Fruit fly (Drosophila melanogaster) whole organism, embryonic: ENCODE results near the gene Nthl1.

Source experiments
- Abd-B ChIP-seq: fragments of 200-800 bp; sonication (Bioruptor generic); optimal IDR thresholded peaks from 2 replicates; lab custom pipeline; 2018; ENCODE audit warnings: missing biosample characterization, mild to moderate bottlenecking, missing genetic modification characterization, moderate library complexity
- CG12942 ChIP-seq: fragments of 200-800 bp; sonication (Bioruptor generic); optimal IDR thresholded peaks from 3 replicates; lab custom pipeline; 2016; ENCODE audit warnings: missing biosample characterization, missing genetic modification characterization
- CG17328 ChIP-seq: fragments of 200-800 bp; sonication (Bioruptor generic); IDR thresholded peaks from 2 replicates; pipeline ENCODE4 v1.3.6; 2022; ENCODE audit warnings: missing biosample characterization, missing genetic modification characterization
- CG17829 ChIP-seq: fragments of 200-800 bp; optimal IDR thresholded peaks from 2 replicates; lab custom pipeline; 2019; ENCODE audit warnings: missing biosample characterization, mild to moderate bottlenecking, missing genetic modification characterization, moderate library complexity
- CG18262 ChIP-seq: fragments of 200-800 bp; optimal IDR thresholded peaks from 3 replicates; lab custom pipeline; 2019; ENCODE audit warnings: missing biosample characterization, mild to moderate bottlenecking, missing genetic modification characterization, moderate library complexity
- CG2116 ChIP-seq: fragments of 200-800 bp; sonication (Bioruptor generic); optimal IDR thresholded peaks from 3 replicates; lab custom pipeline; 2018; ENCODE audit warnings: missing biosample characterization, mild to moderate bottlenecking, missing genetic modification characterization
- CG30403 ChIP-seq: fragments of 200-800 bp; sonication (Bioruptor generic); optimal IDR thresholded peaks from 3 replicates; lab custom pipeline; 2016; ENCODE audit warnings: missing biosample characterization, missing genetic modification characterization
- CG3163 ChIP-seq: fragments of 200-800 bp; sonication (Bioruptor generic); optimal IDR thresholded peaks from 3 replicates; lab custom pipeline; 2016; ENCODE audit warnings: missing biosample characterization, missing genetic modification characterization
- CG3995 ChIP-seq: fragments of 200-800 bp; sonication (Bioruptor generic); optimal IDR thresholded peaks from 3 replicates; lab custom pipeline; 2016; ENCODE audit warnings: missing biosample characterization, missing genetic modification characterization
- CG4404 ChIP-seq: fragments of 200-800 bp; sonication (Bioruptor generic); IDR thresholded peaks from 2 replicates; pipeline ENCODE4 v1.3.6; 2022; ENCODE audit warnings: missing biosample characterization, missing genetic modification characterization
- CG5180 ChIP-seq: fragments of 200-800 bp; sonication (Bioruptor generic); optimal IDR thresholded peaks from 3 replicates; lab custom pipeline; 2017; ENCODE audit warnings: missing biosample characterization, missing genetic modification characterization, mild to moderate bottlenecking, moderate library complexity, missing genetic modification reagents
- CG7928 ChIP-seq: fragments of 200-800 bp; sonication (Bioruptor generic); optimal IDR thresholded peaks from 2 replicates; lab custom pipeline; 2017; ENCODE audit warnings: missing biosample characterization, mild to moderate bottlenecking, missing genetic modification characterization
- CG8281 ChIP-seq: fragments of 200-800 bp; sonication (Bioruptor generic); optimal IDR thresholded peaks from 2 replicates; lab custom pipeline; 2018; ENCODE audit warnings: missing biosample characterization, mild to moderate bottlenecking, missing genetic modification characterization, moderate library complexity
- CG8290 ChIP-seq, 3 experiments: fragments of 200-800 bp; sonication (Bioruptor generic); optimal IDR thresholded peaks; 2 replicates each; lab custom pipeline; 2016 to 2019; ENCODE audit warnings: missing biosample characterization in 3 of 3, missing genetic modification characterization in 3 of 3, mild to moderate bottlenecking in 2 of 3, moderate library complexity in 1 of 3
- CG9609 ChIP-seq: fragments of 200-800 bp; sonication (Bioruptor generic); optimal IDR thresholded peaks from 3 replicates; lab custom pipeline; 2016; ENCODE audit warnings: missing biosample characterization, missing genetic modification characterization
- CrebB ChIP-seq: fragments of 200-800 bp; sonication (Bioruptor generic); optimal IDR thresholded peaks from 3 replicates; lab custom pipeline; 2018; ENCODE audit warnings: missing biosample characterization, mild to moderate bottlenecking, missing genetic modification characterization
- Hmr ChIP-seq: fragments of 200-800 bp; sonication (Bioruptor generic); optimal IDR thresholded peaks from 3 replicates; lab custom pipeline; 2017; ENCODE audit warnings: mild to moderate bottlenecking, missing biosample characterization, missing genetic modification reagents, missing genetic modification characterization
- Hr3 ChIP-seq: fragments of 200-800 bp; sonication (Bioruptor generic); optimal IDR thresholded peaks from 3 replicates; lab custom pipeline; 2016; ENCODE audit warnings: missing biosample characterization, missing genetic modification characterization
- Lpt ChIP-seq: fragments of >200 bp; optimal IDR thresholded peaks from 2 replicates; lab custom pipeline; 2018; ENCODE audit warnings: missing biosample characterization, missing genetic modification characterization
- NK7.1 ChIP-seq: fragments of 200-800 bp; sonication (Bioruptor generic); optimal IDR thresholded peaks from 3 replicates; lab custom pipeline; 2016; ENCODE audit warnings: missing biosample characterization, missing genetic modification characterization
- Nf-YC ChIP-seq: fragments of 200-800 bp; optimal IDR thresholded peaks from 3 replicates; lab custom pipeline; 2019; ENCODE audit warnings: missing biosample characterization, mild to moderate bottlenecking, missing genetic modification characterization, moderate library complexity
- PHDP ChIP-seq: fragments of 200-800 bp; sonication (Bioruptor generic); optimal IDR thresholded peaks from 3 replicates; lab custom pipeline; 2018; ENCODE audit warnings: missing biosample characterization, mild to moderate bottlenecking, missing genetic modification characterization, moderate library complexity
- Pdp1 ChIP-seq, 2 experiments: fragments of 200-800 bp; sonication (Bioruptor generic); optimal IDR thresholded peaks; 3 replicates each; lab custom pipeline; 2016; ENCODE audit warnings: missing biosample characterization in 2 of 2, missing genetic modification characterization in 2 of 2, mild to moderate bottlenecking in 1 of 2, moderate library complexity in 1 of 2
- Stat92E ChIP-seq, 3 experiments: fragments of >200 bp in 2 of 3; fragments of 200-800 bp in 1 of 3; sonication (Bioruptor generic) in 1 of 3; optimal IDR thresholded peaks; 2 replicates each; lab custom pipeline; 2017 to 2019; ENCODE audit warnings: missing biosample characterization in 3 of 3, missing genetic modification characterization in 3 of 3, mild to moderate bottlenecking in 1 of 3, moderate library complexity in 1 of 3
- Vsx1 ChIP-seq: fragments of 200-800 bp; sonication (Bioruptor generic); optimal IDR thresholded peaks from 2 replicates; lab custom pipeline; 2017; ENCODE audit warnings: missing biosample characterization, mild to moderate bottlenecking, missing genetic modification characterization, missing genetic modification reagents
- cas ChIP-seq: fragments of 200-800 bp; sonication (Bioruptor generic); IDR thresholded peaks from 2 replicates; pipeline ENCODE4 v1.3.6; 2022; ENCODE audit warnings: missing biosample characterization, missing genetic modification characterization
- crp ChIP-seq, 2 experiments: fragments of 200-800 bp; sonication (Bioruptor generic); optimal IDR thresholded peaks; 2 replicates in 1 of 2; 3 replicates in 1 of 2; lab custom pipeline; 2017; ENCODE audit warnings: missing biosample characterization in 2 of 2, missing genetic modification characterization in 2 of 2, mild to moderate bottlenecking in 1 of 2, moderate library complexity in 1 of 2
- dati ChIP-seq: fragments of 200-800 bp; sonication (Bioruptor generic); IDR thresholded peaks from 2 replicates; pipeline ENCODE4 v1.3.6; 2022; ENCODE audit warnings: missing biosample characterization, missing genetic modification characterization
- disco-r ChIP-seq: fragments of 200-800 bp; sonication (Bioruptor generic); optimal IDR thresholded peaks from 2 replicates; lab custom pipeline; 2016; ENCODE audit warnings: missing biosample characterization, missing genetic modification characterization
- exex ChIP-seq: fragments of 200-800 bp; sonication (Bioruptor generic); optimal IDR thresholded peaks from 4 replicates; lab custom pipeline; 2018; ENCODE audit warnings: missing biosample characterization, mild to moderate bottlenecking, missing genetic modification characterization, moderate library complexity
- fru ChIP-seq: fragments of >200 bp; optimal IDR thresholded peaks from 2 replicates; lab custom pipeline; 2017
- gce ChIP-seq: fragments of 200-800 bp; sonication (Bioruptor generic); IDR thresholded peaks from 3 replicates; pipeline ENCODE4 v1.3.6; 2022; ENCODE audit warnings: missing biosample characterization, missing genetic modification characterization
- grn ChIP-seq: fragments of 200-800 bp; sonication (Bioruptor generic); optimal IDR thresholded peaks from 3 replicates; lab custom pipeline; 2017; ENCODE audit warnings: missing biosample characterization, missing genetic modification characterization
- gro ChIP-seq: fragments of 200-800 bp; sonication (Bioruptor generic); optimal IDR thresholded peaks from 2 replicates; lab custom pipeline; 2016; ENCODE audit warnings: missing biosample characterization, missing genetic modification characterization
- ham ChIP-seq: fragments of 200-800 bp; sonication (Bioruptor generic); IDR thresholded peaks from 2 replicates; pipeline ENCODE4 v1.3.6; 2022; ENCODE audit warnings: missing biosample characterization, missing genetic modification characterization
- mld ChIP-seq: fragments of 200-800 bp; sonication (Bioruptor generic); IDR thresholded peaks from 3 replicates; pipeline ENCODE4 v1.3.6; 2022; ENCODE audit warnings: missing biosample characterization, missing genetic modification characterization; ENCODE audit not compliant: partially characterized antibody
- nau ChIP-seq: fragments of 200-800 bp; sonication (Bioruptor generic); optimal IDR thresholded peaks from 3 replicates; lab custom pipeline; 2017; ENCODE audit warnings: missing biosample characterization, mild to moderate bottlenecking, missing genetic modification characterization, missing genetic modification reagents
- nom ChIP-seq: fragments of 200-800 bp; sonication (Bioruptor generic); optimal IDR thresholded peaks from 2 replicates; lab custom pipeline; 2017; ENCODE audit warnings: missing biosample characterization, missing genetic modification characterization, mild to moderate bottlenecking, moderate library complexity, missing genetic modification reagents
- onecut ChIP-seq: fragments of 200-800 bp; sonication (Bioruptor generic); IDR thresholded peaks from 2 replicates; pipeline ENCODE4 v1.3.6; 2022; ENCODE audit warnings: missing biosample characterization, missing genetic modification characterization
- pfk ChIP-seq: fragments of 200-800 bp; sonication (Bioruptor generic); optimal IDR thresholded peaks from 2 replicates; lab custom pipeline; 2018; ENCODE audit warnings: missing biosample characterization, mild to moderate bottlenecking, missing genetic modification characterization, moderate library complexity
- phol ChIP-seq: fragments of 200-800 bp; sonication (Bioruptor generic); optimal IDR thresholded peaks from 3 replicates; lab custom pipeline; 2018; ENCODE audit warnings: missing biosample characterization, mild to moderate bottlenecking, missing genetic modification characterization, moderate library complexity
- pum ChIP-seq: fragments of 200-800 bp; sonication (Bioruptor generic); optimal IDR thresholded peaks from 2 replicates; lab custom pipeline; 2016; ENCODE audit warnings: missing biosample characterization, missing genetic modification characterization
- repo ChIP-seq: fragments of 200-800 bp; sonication (Bioruptor generic); optimal IDR thresholded peaks from 2 replicates; lab custom pipeline; 2016; ENCODE audit warnings: missing biosample characterization, missing genetic modification characterization
- ro ChIP-seq: fragments of 200-800 bp; sonication (Bioruptor generic); IDR thresholded peaks from 2 replicates; pipeline ENCODE4 v1.3.6; 2022; ENCODE audit warnings: missing biosample characterization, missing genetic modification characterization
- run ChIP-seq: fragments of 200-800 bp; sonication (Bioruptor generic); optimal IDR thresholded peaks from 3 replicates; lab custom pipeline; 2018; ENCODE audit warnings: missing biosample characterization, mild to moderate bottlenecking, missing genetic modification characterization
- seq ChIP-seq: fragments of 200-800 bp; sonication (Bioruptor generic); IDR thresholded peaks from 2 replicates; pipeline ENCODE4 v1.3.6; 2022; ENCODE audit warnings: missing biosample characterization, missing genetic modification characterization
- so ChIP-seq: fragments of 200-800 bp; sonication (Bioruptor generic); IDR thresholded peaks from 3 replicates; pipeline ENCODE4 v1.3.6; 2022; ENCODE audit warnings: missing biosample characterization, missing genetic modification characterization
- sug ChIP-seq: fragments of 200-800 bp; optimal IDR thresholded peaks from 2 replicates; lab custom pipeline; 2019; ENCODE audit warnings: missing biosample characterization, mild to moderate bottlenecking, missing genetic modification characterization, moderate library complexity
- wor ChIP-seq: fragments of 200-800 bp; sonication (Bioruptor generic); IDR thresholded peaks from 2 replicates; pipeline ENCODE4 v1.3.6; 2022; ENCODE audit warnings: missing biosample characterization, missing genetic modification characterization
- zfh1 ChIP-seq: fragments of 200-800 bp; sonication (Bioruptor generic); IDR thresholded peaks from 3 replicates; pipeline ENCODE4 v1.3.6; 2022; ENCODE audit warnings: missing biosample characterization, missing genetic modification characterization

Nthl1 gene

DNA sequence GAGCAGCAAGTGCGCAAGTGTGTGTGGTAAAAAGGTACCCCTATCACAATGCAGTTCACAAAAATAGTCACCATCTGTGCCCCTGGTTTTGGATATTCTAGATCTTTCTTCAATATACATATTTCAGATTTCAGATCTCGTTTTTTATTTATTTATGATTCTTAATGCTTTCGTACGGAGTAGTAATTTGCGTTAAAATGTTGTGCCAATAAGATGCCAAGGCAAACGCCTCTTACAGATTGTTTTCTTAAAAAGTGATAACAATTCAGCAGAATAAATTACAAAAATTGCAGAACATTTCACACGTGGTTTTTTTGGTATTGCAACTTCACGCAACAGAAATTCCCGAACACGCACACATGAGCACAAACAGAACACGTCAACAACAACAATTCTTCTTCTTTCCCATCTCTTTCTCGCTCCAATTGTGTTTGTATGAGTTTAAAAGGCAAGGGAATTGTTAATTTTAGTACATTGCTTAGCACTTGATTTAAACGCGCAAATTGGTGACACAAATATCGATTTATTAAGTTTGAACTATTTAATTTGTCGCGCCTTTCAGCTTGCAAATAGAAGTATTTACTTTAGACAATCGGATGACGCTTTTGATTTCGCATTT is 9.5 kb downstream of the Nthl1 start (continued):
- TF ChIP-seq PHDP, result peak; percentile 86
- peak; percentile 88 for TF ChIP-seq Hmr (GFP tag; lab: Kevin White, UChicago)
- peak; percentile 58 for TF ChIP-seq repo (GFP tag; lab: Kevin White, UChicago)
- TF ChIP-seq onecut (GFP tag; lab: Robert Waterston, UW), result no peak
- TF ChIP-seq CG2116 (GFP tag; lab: Kevin White, UChicago), result peak; percentile 15
- peak; percentile 61 for TF ChIP-seq CG30403 (GFP tag; lab: Kevin White, UChicago)
- TF ChIP-seq CG3163 (GFP tag; lab: Kevin White, UChicago), result peak; percentile 61
- no peak for TF ChIP-seq Lpt (GFP tag; lab: Kevin White, UChicago)
- TF ChIP-seq sug, result peak; percentile 70
- TF ChIP-seq Hr3 (GFP tag; lab: Kevin White, UChicago), result peak; percentile 34
- peak; percentile 74; the same call in 1 of the 2 replicates for TF ChIP-seq seq (GFP tag; lab: Robert Waterston, UW)
- TF ChIP-seq Abd-B (GFP tag; lab: Kevin White, UChicago), result peak; percentile 13
- TF ChIP-seq NK7.1, result peak; percentile 50
- no peak for TF ChIP-seq Stat92E (GFP tag; optimal IDR thresholded peaks at IDR 0.05; lab: Kevin White, UChicago)
- TF ChIP-seq nom (GFP tag; lab: Kevin White, UChicago), result no peak
- no peak for TF ChIP-seq CG4404 (GFP tag; lab: Robert Waterston, UW)
- no peak for TF ChIP-seq nau (GFP tag; lab: Kevin White, UChicago)
- no peak for TF ChIP-seq CG8281 (tag; lab: Kevin White, UChicago)
- no peak for TF ChIP-seq CG17829 (tag; lab: Kevin White, UChicago)
- TF ChIP-seq Nf-YC (tag; lab: Kevin White, UChicago), result no peak
- TF ChIP-seq gce (GFP tag; lab: Robert Waterston, UW), result no peak
- peak; percentile 77 for TF ChIP-seq run (tag; lab: Kevin White, UChicago)
- no peak for TF ChIP-seq ro
- no peak for TF ChIP-seq exex
- TF ChIP-seq crp (GFP tag; optimal IDR thresholded peaks at IDR 0.05; lab: Kevin White, UChicago), result no peak
- TF ChIP-seq CG8290 (GFP tag; optimal IDR thresholded peaks at IDR 0.05; lab: Kevin White, UChicago), result peak; percentile 30
- peak; percentile 15 to 51 for TF ChIP-seq CG8290 (tag; optimal IDR thresholded peaks at IDR 0.05; lab: Kevin White, UChicago)
- no peak for TF ChIP-seq CG5180 (GFP tag; lab: Kevin White, UChicago)
- TF ChIP-seq pum (GFP tag; lab: Kevin White, UChicago), result peak; percentile 39
- TF ChIP-seq pfk, result no peak
- TF ChIP-seq phol (tag; lab: Kevin White, UChicago), result no peak
- no peak for TF ChIP-seq dati (GFP tag; lab: Robert Waterston, UW)
- TF ChIP-seq gro (GFP tag; lab: Kevin White, UChicago), result peak; percentile 64
- TF ChIP-seq ham (GFP tag; lab: Robert Waterston, UW), result no peak
- peak; percentile 10; the same call in 1 of the 2 replicates for TF ChIP-seq wor (GFP tag; lab: Robert Waterston, UW)
- TF ChIP-seq Pdp1 (GFP tag; optimal IDR thresholded peaks at IDR 0.05; lab: Kevin White, UChicago), result peak; percentile 67 to 69
- TF ChIP-seq CG3995 (GFP tag; lab: Kevin White, UChicago), result no peak
- TF ChIP-seq cas (GFP tag; lab: Robert Waterston, UW), result no peak
- TF ChIP-seq mld (GFP tag; lab: Robert Waterston, UW), result no peak
- peak; percentile 43 for TF ChIP-seq CG9609 (GFP tag; lab: Kevin White, UChicago)
- TF ChIP-seq CG18262 (tag; lab: Kevin White, UChicago), result no peak
- TF ChIP-seq so (GFP tag; lab: Robert Waterston, UW), result peak; percentile 51; the same call in 2 of the 3 replicates
- peak; percentile 83 for TF ChIP-seq CG17328 (GFP tag; lab: Robert Waterston, UW)
- TF ChIP-seq CG7928 (GFP tag; lab: Kevin White, UChicago), result no peak
- peak; percentile 83 for TF ChIP-seq zfh1 (GFP tag; lab: Robert Waterston, UW)
- peak; percentile 54 for TF ChIP-seq Vsx1 (GFP tag; lab: Kevin White, UChicago)
- peak; percentile 74 for TF ChIP-seq CrebB (tag; lab: Kevin White, UChicago)
- peak; percentile 70 for TF ChIP-seq disco-r (GFP tag; lab: Kevin White, UChicago)
- TF ChIP-seq CG12942 (GFP tag; lab: Kevin White, UChicago), result peak; percentile 37
- TF ChIP-seq fru (lab: Kevin White, UChicago), result no peak
- TF ChIP-seq grn, result peak; percentile 35
